Fruit fly (Drosophila melanogaster): ENCODE results near the gene Mvl.

The Mvl gene

DNA sequence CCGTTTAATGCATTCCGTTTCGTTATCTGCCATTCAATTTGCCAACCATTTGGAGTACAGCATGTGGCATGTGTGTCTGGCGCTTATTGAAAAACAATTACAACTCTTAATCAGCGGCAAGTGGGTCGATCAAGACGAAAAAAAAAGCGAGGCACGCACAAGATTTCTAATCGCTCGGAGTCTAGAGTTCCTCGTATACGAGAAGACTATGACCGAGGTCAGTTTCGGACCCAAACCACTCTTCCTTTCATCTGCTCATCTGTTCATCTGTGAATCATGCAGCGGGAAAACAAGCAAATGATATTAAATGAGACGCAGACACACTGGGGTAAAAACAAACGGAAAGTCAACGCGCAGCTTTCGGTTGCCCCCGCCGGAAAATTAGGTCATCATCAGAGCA lies 30.9 kb upstream of the Mvl start:
- no peak for TF ChIP-seq usp (GFP tag; optimal IDR thresholded peaks at IDR 0.05)
- TF ChIP-seq psq (optimal IDR thresholded peaks at IDR 0.05), result no peak
- no peak for TF ChIP-seq Dll (optimal IDR thresholded peaks at IDR 0.05)
- no peak for TF ChIP-seq pan (optimal IDR thresholded peaks at IDR 0.05)

DNA sequence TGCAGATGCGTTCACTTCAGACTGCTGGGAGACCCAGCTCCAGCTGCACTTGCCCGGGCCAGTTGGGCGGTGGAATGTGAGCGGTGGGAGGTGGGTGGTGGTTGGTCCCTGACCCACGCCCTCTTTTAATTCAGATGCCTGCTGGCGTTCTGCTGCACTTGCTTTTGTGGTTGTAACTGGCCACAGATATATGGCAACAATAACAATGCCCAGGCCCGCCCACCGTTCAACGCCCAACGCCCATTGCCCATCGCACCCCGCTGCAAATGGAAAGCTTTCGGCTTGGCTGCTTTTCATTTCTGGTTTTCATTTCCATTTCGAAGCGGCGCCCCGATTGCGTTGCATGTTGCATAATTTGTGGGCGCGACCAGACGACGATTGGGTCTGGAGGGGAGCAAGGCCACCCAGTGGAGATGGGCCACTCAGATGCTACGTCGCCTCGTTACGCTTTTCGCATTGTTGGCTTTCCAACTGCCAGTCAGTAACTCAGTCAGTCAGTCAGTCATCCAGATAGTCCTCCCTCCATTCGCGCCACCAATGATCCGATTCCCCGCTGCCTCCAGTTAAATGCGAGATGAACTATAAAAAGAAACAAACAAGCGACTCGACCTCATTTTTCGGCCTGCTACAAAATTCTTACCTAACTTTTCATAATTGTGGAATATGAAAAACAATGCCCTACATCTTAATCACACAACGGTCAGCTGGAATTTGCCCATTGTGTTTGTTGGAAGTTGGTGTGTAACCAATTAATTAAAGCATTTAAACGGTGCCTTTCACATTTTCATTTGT lies 29.8 kb upstream of the Mvl start:
- TF ChIP-seq pan (optimal IDR thresholded peaks at IDR 0.05), result no peak
- no peak for TF ChIP-seq EcR (GFP tag; optimal IDR thresholded peaks at IDR 0.05)

DNA sequence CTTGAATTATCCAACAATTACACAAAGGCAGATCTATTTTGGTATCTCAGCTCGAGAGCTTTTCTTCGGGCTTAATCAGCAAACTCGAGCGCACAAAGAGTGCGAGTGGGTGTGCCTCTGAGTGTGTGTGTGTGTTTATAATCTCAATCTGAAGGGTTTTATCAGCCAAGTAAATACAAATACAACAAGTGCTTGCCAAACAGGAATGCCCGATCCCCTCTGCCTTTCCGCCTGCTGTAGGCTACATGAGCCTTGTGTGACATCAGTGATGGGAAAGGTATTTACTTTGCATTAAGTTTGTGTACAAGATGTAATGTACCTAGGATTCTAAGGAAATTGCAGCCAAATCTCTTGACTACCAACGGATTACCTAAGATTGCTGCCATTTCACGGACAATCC lies 28.8 kb upstream of the Mvl start:
- TF ChIP-seq CG8478 (optimal IDR thresholded peaks at IDR 0.05) (no peak), EcR (GFP tag; optimal IDR thresholded peaks at IDR 0.05) (no peak), pan (optimal IDR thresholded peaks at IDR 0.05) (no peak), psq (optimal IDR thresholded peaks at IDR 0.05) (no peak), Dll (optimal IDR thresholded peaks at IDR 0.05) (no peak), usp (GFP tag; optimal IDR thresholded peaks at IDR 0.05) (no peak)

DNA sequence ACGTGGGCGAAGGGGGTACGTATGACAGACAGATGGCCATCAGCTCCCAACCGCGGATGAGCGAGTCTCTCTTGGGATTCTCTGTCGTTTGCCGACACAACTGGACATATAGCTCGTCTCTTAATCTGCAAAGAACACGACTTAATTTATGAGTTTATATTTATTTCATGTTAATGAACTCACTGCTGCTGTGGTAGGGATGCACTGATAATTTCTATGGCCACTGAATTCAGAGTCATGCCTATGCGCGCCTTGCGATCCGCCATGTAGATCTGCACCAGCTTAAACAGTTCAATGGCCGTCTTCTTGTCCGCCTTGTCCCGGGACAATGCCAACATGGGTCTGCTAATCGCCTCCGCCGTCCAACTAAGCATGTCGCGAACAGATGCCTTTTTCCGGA lies 24.4 kb upstream of the Mvl start:
- no peak for TF ChIP-seq Dll (optimal IDR thresholded peaks at IDR 0.05)
- no peak for TF ChIP-seq psq (optimal IDR thresholded peaks at IDR 0.05)
- TF ChIP-seq CG8478 (optimal IDR thresholded peaks at IDR 0.05), result no peak
- TF ChIP-seq EcR (GFP tag; optimal IDR thresholded peaks at IDR 0.05), result no peak
- TF ChIP-seq pan (optimal IDR thresholded peaks at IDR 0.05), result no peak
- TF ChIP-seq usp (GFP tag; optimal IDR thresholded peaks at IDR 0.05), result no peak

DNA sequence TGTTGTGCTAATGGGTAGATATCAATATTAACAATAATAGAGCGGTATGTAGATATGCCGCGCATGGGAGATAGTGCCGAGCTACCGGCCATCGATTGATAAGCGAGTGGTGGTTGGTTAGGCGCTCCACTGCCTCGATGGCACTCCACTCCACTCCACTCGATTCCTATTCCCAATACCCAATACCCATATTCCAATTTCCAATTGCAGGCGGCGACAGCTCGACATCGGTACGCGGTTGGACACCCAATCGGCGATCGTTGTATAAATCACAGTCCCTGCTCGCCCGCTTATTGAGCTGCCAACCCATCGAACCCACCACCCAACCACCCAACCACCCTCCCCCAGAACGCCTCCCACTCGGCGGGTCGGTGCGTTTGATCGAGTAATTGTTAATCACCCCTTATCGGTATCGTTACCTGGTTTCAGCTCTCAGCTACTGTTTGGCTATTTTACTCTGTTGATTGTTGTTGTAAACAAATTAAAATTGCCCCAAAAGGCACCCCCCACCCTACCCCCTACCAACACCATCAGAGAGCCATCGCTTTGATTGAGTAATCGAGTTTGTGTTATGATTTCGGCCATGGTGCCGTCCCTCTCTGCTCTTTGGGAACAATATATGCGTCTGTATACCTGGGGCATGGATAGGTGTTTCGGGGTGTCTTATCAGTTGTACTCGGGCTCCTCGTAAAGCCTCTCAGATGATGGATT lies 20.4 kb upstream of the Mvl start, which contains the start of gene HHEX:
Gene HHEX, minus strand, starts transcription at position 51 of the 711 bp plus-strand sequence.
- no peak for TF ChIP-seq usp (GFP tag; optimal IDR thresholded peaks at IDR 0.05)
- TF ChIP-seq EcR (GFP tag; optimal IDR thresholded peaks at IDR 0.05), result no peak
- no peak for TF ChIP-seq Dll (optimal IDR thresholded peaks at IDR 0.05)
- TF ChIP-seq pan (optimal IDR thresholded peaks at IDR 0.05), result no peak
- no peak for TF ChIP-seq CG8478 (optimal IDR thresholded peaks at IDR 0.05)
- no peak for TF ChIP-seq psq (optimal IDR thresholded peaks at IDR 0.05)

DNA sequence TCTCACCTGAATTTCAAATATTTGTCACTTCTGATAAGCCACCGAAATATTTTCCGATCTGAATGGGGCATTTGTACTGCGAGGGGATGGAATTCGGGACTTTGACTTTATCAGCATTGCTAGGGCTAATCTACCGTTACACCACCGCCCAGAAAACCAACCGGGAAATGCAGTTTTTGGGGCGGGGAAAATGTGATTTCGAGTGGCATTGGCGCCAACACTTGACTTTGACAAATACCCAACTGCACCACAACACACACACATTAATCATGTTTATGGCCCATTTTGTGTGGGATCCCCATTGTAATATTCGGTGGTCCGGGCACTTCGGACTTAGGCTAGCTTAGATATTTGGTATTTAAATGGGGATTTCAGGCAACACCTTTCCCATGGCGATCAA lies 18.4 kb upstream of the Mvl start:
- no peak for TF ChIP-seq pan (optimal IDR thresholded peaks at IDR 0.05)
- no peak for TF ChIP-seq Dll (optimal IDR thresholded peaks at IDR 0.05)
- no peak for TF ChIP-seq usp (GFP tag; optimal IDR thresholded peaks at IDR 0.05)
- TF ChIP-seq psq (optimal IDR thresholded peaks at IDR 0.05), result no peak

DNA sequence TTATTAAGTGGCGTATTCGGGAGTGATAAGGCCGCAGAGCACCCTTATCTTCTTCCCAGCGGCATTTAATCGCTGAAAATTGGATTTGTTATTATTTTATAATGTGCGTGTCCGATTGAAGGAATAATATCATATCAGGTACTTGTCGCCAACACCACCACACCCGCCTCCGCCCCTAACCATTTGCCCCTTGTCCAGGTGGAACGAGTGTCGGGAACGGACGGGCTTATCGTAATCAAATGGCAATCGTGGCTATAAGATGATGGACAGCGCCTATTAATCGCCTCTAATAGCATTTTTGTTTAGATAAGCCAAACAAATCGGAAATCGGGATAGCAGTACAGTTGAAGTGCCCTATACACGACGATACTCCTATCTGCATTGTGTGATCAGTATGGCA lies 17.6 kb upstream of the Mvl start:
- TF ChIP-seq usp (GFP tag; optimal IDR thresholded peaks at IDR 0.05), result no peak
- no peak for TF ChIP-seq psq (optimal IDR thresholded peaks at IDR 0.05)
- no peak for TF ChIP-seq pan (optimal IDR thresholded peaks at IDR 0.05)
- TF ChIP-seq Dll (optimal IDR thresholded peaks at IDR 0.05), result no peak
- no peak for TF ChIP-seq CG8478 (optimal IDR thresholded peaks at IDR 0.05)
- no peak for TF ChIP-seq EcR (GFP tag; optimal IDR thresholded peaks at IDR 0.05)

DNA sequence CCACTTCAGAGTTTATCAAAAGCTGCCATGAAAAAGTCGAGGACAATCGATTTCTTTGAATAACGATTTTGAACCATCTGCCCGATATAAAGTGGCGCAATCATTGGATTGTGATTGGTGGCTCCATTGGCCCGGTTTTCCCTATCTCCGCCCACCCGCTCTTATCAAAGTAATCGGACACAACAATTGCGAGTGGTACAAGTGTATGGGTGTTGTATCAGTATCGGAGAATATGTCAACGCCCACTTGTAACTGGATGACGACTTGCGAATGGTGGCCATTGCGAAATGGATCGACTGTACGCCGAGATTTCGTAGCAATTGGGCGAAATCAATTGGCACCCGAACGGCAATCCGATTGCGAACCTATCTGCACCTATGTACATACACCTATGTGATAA lies 17.0 kb upstream of the Mvl start:
- TF ChIP-seq usp (GFP tag; optimal IDR thresholded peaks at IDR 0.05) (no peak), pan (optimal IDR thresholded peaks at IDR 0.05) (no peak), CG8478 (optimal IDR thresholded peaks at IDR 0.05) (no peak), EcR (GFP tag; optimal IDR thresholded peaks at IDR 0.05) (no peak), Dll (optimal IDR thresholded peaks at IDR 0.05) (no peak), psq (optimal IDR thresholded peaks at IDR 0.05) (no peak)

DNA sequence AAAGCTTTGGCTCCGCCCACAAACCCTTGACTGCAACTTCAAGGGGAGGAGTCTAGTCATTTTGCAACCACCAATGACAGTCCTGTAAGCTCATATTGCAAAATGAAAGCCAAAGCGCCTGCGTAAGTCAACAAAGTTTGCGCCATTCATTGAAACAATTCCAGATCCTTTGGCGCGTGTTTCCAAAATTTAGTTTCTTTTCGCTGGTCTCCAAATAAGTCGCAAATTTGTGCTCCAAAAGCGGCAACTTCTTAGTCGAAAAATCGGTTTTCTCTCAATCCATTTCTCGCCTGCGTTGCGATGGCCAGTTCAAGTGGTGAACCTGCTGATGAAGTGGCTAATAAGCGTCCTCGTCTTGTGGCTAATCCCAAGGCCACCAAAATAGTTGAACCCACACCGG lies 13.1 kb upstream of the Mvl start, which contains the start of gene dmrt93B:
Gene dmrt93B, plus strand, starts transcription at position 301 of the 400 bp plus-strand sequence.
- TF ChIP-seq psq (optimal IDR thresholded peaks at IDR 0.05) (no peak), pan (optimal IDR thresholded peaks at IDR 0.05) (no peak), usp (GFP tag; optimal IDR thresholded peaks at IDR 0.05) (no peak), EcR (GFP tag; optimal IDR thresholded peaks at IDR 0.05) (no peak), Dll (optimal IDR thresholded peaks at IDR 0.05) (no peak), CG8478 (optimal IDR thresholded peaks at IDR 0.05) (no peak)

DNA sequence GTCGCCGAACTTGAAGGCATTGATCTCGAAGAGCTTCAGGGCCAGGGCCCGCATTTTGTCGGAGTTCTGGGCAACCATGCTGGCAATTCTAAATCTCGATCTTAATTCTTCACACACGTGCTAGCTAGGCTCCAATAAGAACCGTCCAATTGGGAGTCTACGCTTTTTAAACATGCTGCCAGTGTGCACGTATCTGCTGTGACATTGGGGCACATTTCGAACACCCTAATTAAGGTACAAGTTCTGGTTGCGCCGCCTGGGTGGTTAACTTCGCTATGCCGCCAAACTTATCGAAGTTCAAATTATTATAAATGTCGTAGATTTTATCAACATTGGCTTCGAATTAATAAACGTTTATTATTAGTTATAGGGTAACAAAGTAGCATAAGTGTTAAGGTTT lies 12.5 kb upstream of the Mvl start, which contains the start of gene r-l:
Gene r-l, minus strand, starts transcription at position 179 of the 400 bp plus-strand sequence.
- no peak for TF ChIP-seq usp (GFP tag; optimal IDR thresholded peaks at IDR 0.05)
- TF ChIP-seq psq (optimal IDR thresholded peaks at IDR 0.05), result no peak
- no peak for TF ChIP-seq Dll (optimal IDR thresholded peaks at IDR 0.05)
- TF ChIP-seq EcR (GFP tag; optimal IDR thresholded peaks at IDR 0.05), result no peak

DNA sequence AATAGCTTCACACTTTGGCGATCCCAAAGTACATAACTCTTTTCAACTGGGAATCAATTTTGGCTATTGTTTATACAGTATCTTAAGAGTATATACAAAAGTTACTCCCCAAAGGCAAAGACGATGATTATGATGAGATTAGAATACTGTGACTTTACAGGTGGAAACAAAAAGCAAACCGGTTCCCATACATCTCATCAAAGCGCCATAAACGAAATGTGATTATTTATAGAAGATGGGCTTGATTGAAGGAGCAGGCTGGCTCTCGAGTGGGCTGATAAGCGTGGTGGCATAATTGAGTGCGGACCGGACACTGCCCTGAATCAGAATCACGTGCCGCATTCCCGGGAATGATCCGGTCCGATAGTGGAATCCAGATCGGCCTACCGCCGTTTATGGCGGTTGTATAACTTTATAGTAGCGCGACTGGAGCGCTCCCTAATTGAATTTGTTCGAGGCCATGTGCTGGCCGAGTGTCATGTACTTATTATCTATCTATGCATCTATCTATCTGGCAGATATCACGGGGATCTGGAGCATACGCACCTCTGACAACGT lies 11.4 kb upstream of the Mvl start:
- TF ChIP-seq psq (optimal IDR thresholded peaks at IDR 0.05) (no peak), EcR (GFP tag; optimal IDR thresholded peaks at IDR 0.05) (no peak), Dll (optimal IDR thresholded peaks at IDR 0.05) (no peak), CG8478 (optimal IDR thresholded peaks at IDR 0.05) (no peak), usp (GFP tag; optimal IDR thresholded peaks at IDR 0.05) (no peak), pan (optimal IDR thresholded peaks at IDR 0.05) (no peak)

DNA sequence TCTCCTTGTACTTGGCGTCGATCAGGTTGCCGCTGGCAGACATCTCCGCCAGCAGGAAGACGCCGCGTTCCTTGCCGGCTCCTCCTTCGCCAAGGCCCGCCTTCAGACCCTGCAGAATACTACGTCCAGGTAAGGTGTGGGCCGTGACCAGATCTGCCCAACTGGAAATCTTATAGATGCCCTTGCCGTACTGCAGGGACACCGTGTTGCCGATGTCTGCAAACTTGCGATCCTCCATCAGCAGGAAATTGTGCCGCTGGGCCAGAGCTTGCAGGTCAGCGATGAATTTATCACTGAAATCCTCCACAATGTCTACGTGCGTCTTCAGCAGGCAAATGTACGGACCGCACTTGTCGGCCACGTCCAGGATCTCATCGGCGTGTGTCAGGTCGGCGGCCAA lies 10.7 kb upstream of the Mvl start:
- TF ChIP-seq Dll (optimal IDR thresholded peaks at IDR 0.05), result no peak
- no peak for TF ChIP-seq pan (optimal IDR thresholded peaks at IDR 0.05)
- TF ChIP-seq psq (optimal IDR thresholded peaks at IDR 0.05), result no peak
- no peak for TF ChIP-seq EcR (GFP tag; optimal IDR thresholded peaks at IDR 0.05)
- no peak for TF ChIP-seq CG8478 (optimal IDR thresholded peaks at IDR 0.05)
- TF ChIP-seq usp (GFP tag; optimal IDR thresholded peaks at IDR 0.05), result no peak
